Fruit fly (Drosophila melanogaster): ENCODE results near the gene CG34393.

- TF ChIP-seq run (tag; optimal IDR thresholded peaks at IDR 0.05) (no peak), Awh (GFP tag; IDR thresholded peaks at IDR 0.05) (peak; percentile 70; the same call in 1 of the 2 replicates), CG10209 (GFP tag; optimal IDR thresholded peaks at IDR 0.05) (no peak), Optix (GFP tag; IDR thresholded peaks at IDR 0.05) (no peak), CG8281 (tag; optimal IDR thresholded peaks at IDR 0.05) (peak; percentile 39), CG10321 (GFP tag; IDR thresholded peaks at IDR 0.05) (no peak), Dll (GFP tag; IDR thresholded peaks at IDR 0.05; ENCODE audit: partially characterized antibody) (no peak), CG12155 (GFP tag; optimal IDR thresholded peaks at IDR 0.05) (no peak), Gug (GFP tag; IDR thresholded peaks at IDR 0.05) (no peak)
Observed at dm6 chr2L:3228694-3229093, 28.4 kb upstream of the CG34393 start.

Measured in whole organism, embryonic.